Fruit fly (Drosophila melanogaster) whole organism: ENCODE results near the gene CG4367.

ENCODE experiments used
- CG8478 ChIP-seq: fragments of >200 bp; optimal IDR thresholded peaks from 2 replicates; lab custom pipeline; 2018; ENCODE audit warnings: inconsistent platforms
- Dll ChIP-seq: fragments of >200 bp; optimal IDR thresholded peaks from 2 replicates; lab custom pipeline; 2017
- EcR ChIP-seq, 2 experiments: fragments of >200 bp; optimal IDR thresholded peaks; 2 replicates each; lab custom pipeline; 2017; ENCODE audit warnings: missing biosample characterization in 2 of 2, missing genetic modification characterization in 2 of 2, missing genetic modification reagents in 2 of 2
- pan ChIP-seq: fragments of >200 bp; optimal IDR thresholded peaks from 2 replicates; lab custom pipeline; 2017
- psq ChIP-seq: fragments of >200 bp; optimal IDR thresholded peaks from 2 replicates; lab custom pipeline; 2017
- usp ChIP-seq: fragments of >200 bp; optimal IDR thresholded peaks from 2 replicates; lab custom pipeline; 2017; ENCODE audit warnings: missing biosample characterization, missing genetic modification characterization, mixed read lengths

The CG4367 gene

dm6 chr3R:20304877-20305276 is at the start of gene CG4367:
CG4367 (minus strand) TSS chr3R:20304977.
- TF ChIP-seq Dll (lab: Kevin White, UChicago) (no peak), pan (lab: Kevin White, UChicago) (no peak), psq (lab: Kevin White, UChicago) (no peak), CG8478 (lab: Kevin White, UChicago) (no peak)

dm6 chr3R:20350278-20350677 is 45.5 kb upstream of the CG4367 start:
- TF ChIP-seq EcR (GFP tag; optimal IDR thresholded peaks at IDR 0.05; lab: Kevin White, UChicago) = no peak
- no peak for TF ChIP-seq CG8478 (lab: Kevin White, UChicago)
- TF ChIP-seq pan (lab: Kevin White, UChicago) = no peak
- TF ChIP-seq Dll (lab: Kevin White, UChicago) = no peak
- TF ChIP-seq usp = no peak
- TF ChIP-seq psq (lab: Kevin White, UChicago) = no peak

dm6 chr3R:20346903-20347302 is 42.1 kb upstream of the CG4367 start:
- TF ChIP-seq CG8478 (lab: Kevin White, UChicago) (no peak), psq (lab: Kevin White, UChicago) (no peak), pan (lab: Kevin White, UChicago) (no peak), Dll (lab: Kevin White, UChicago) (no peak), EcR (GFP tag; optimal IDR thresholded peaks at IDR 0.05; lab: Kevin White, UChicago) (no peak), usp (no peak)

dm6 chr3R:20338673-20339072 is 33.9 kb upstream of the CG4367 start, which contains the start of gene Ir92a:
Ir92a (plus strand) TSS chr3R:20338973.
- no peak for TF ChIP-seq psq (lab: Kevin White, UChicago)
- TF ChIP-seq Dll (lab: Kevin White, UChicago) = no peak
- no peak for TF ChIP-seq usp
- TF ChIP-seq CG8478 (lab: Kevin White, UChicago) = no peak
- no peak for TF ChIP-seq pan (lab: Kevin White, UChicago)
- TF ChIP-seq EcR (GFP tag; optimal IDR thresholded peaks at IDR 0.05; lab: Kevin White, UChicago) = no peak

dm6 chr3R:20332688-20333087 is 27.9 kb upstream of the CG4367 start:
- TF ChIP-seq CG8478 (lab: Kevin White, UChicago) (no peak), usp (no peak), Dll (lab: Kevin White, UChicago) (no peak), psq (lab: Kevin White, UChicago) (no peak), EcR (GFP tag; optimal IDR thresholded peaks at IDR 0.05; lab: Kevin White, UChicago) (no peak), pan (lab: Kevin White, UChicago) (no peak)

- TF ChIP-seq pan (lab: Kevin White, UChicago) (no peak), usp (no peak), psq (lab: Kevin White, UChicago) (no peak), EcR (GFP tag; optimal IDR thresholded peaks at IDR 0.05; lab: Kevin White, UChicago) (no peak), Dll (lab: Kevin White, UChicago) (no peak), CG8478 (lab: Kevin White, UChicago) (no peak)
Observed at dm6 chr3R:20327572-20328483, 23.1 kb upstream of the CG4367 start, which contains the start of the genes CG4360 and Sirt2. CG4360 (minus strand) TSS chr3R:20328003. Sirt2 (plus strand) TSS chr3R:20328465.

dm6 chr3R:20318166-20318690 is 13.5 kb upstream of the CG4367 start:
- TF ChIP-seq pan (lab: Kevin White, UChicago) (no peak), EcR (GFP tag; optimal IDR thresholded peaks at IDR 0.05; lab: Kevin White, UChicago) (no peak), psq (lab: Kevin White, UChicago) (no peak), CG8478 (lab: Kevin White, UChicago) (no peak), Dll (lab: Kevin White, UChicago) (no peak), usp (no peak)

- TF ChIP-seq usp (no peak), pan (lab: Kevin White, UChicago) (no peak), EcR (GFP tag; optimal IDR thresholded peaks at IDR 0.05; lab: Kevin White, UChicago) (no peak), CG8478 (lab: Kevin White, UChicago) (no peak)
Observed at dm6 chr3R:20317402-20318165, 12.8 kb upstream of the CG4367 start.

- no peak for TF ChIP-seq usp
- TF ChIP-seq CG8478 (lab: Kevin White, UChicago) = no peak
- TF ChIP-seq pan (lab: Kevin White, UChicago) = no peak
- TF ChIP-seq psq (lab: Kevin White, UChicago) = no peak
- TF ChIP-seq Dll (lab: Kevin White, UChicago) = no peak
- TF ChIP-seq EcR (GFP tag; optimal IDR thresholded peaks at IDR 0.05; lab: Kevin White, UChicago) = no peak
Observed at dm6 chr3R:20316599-20316998, 11.8 kb upstream of the CG4367 start.

- TF ChIP-seq psq (lab: Kevin White, UChicago) (no peak), EcR (GFP tag; optimal IDR thresholded peaks at IDR 0.05; lab: Kevin White, UChicago) (no peak), CG8478 (lab: Kevin White, UChicago) (no peak), pan (lab: Kevin White, UChicago) (no peak), usp (no peak)
Observed at dm6 chr3R:20312838-20313237, 8.1 kb upstream of the CG4367 start.

- TF ChIP-seq psq (lab: Kevin White, UChicago) (no peak), EcR (GFP tag; optimal IDR thresholded peaks at IDR 0.05; lab: Kevin White, UChicago) (no peak), Dll (lab: Kevin White, UChicago) (no peak), usp (no peak), pan (lab: Kevin White, UChicago) (no peak), CG8478 (lab: Kevin White, UChicago) (no peak)
Observed at dm6 chr3R:20311406-20311805, 6.6 kb upstream of the CG4367 start.
